Fruit fly (Drosophila melanogaster) whole organism, embryonic: ENCODE data around the gene mthl11.

Experiments used
- Bdp1 ChIP-seq: fragments of 200-800 bp; sonication (Bioruptor generic); optimal IDR thresholded peaks from 3 replicates; lab custom pipeline; 2016; ENCODE audit warnings: missing biosample characterization, missing genetic modification characterization
- Bgb ChIP-seq: fragments of 200-800 bp; sonication (Bioruptor generic); IDR thresholded peaks from 2 replicates; pipeline ENCODE4 v1.3.6; 2022; ENCODE audit warnings: missing biosample characterization, missing genetic modification characterization; ENCODE audit not compliant: partially characterized antibody
- CG10321 ChIP-seq: fragments of 200-800 bp; sonication (Bioruptor generic); IDR thresholded peaks from 2 replicates; pipeline ENCODE4 v1.3.6; 2022; ENCODE audit warnings: missing biosample characterization, missing genetic modification characterization
- CG10431 ChIP-seq: fragments of 200-800 bp; sonication (Bioruptor generic); optimal IDR thresholded peaks from 3 replicates; lab custom pipeline; 2018; ENCODE audit warnings: missing biosample characterization, mild to moderate bottlenecking, missing genetic modification characterization
- CG11085 ChIP-seq: fragments of 200-800 bp; sonication (Bioruptor generic); IDR thresholded peaks from 2 replicates; pipeline ENCODE4 v1.3.6; 2022; ENCODE audit warnings: missing biosample characterization, missing genetic modification characterization
- CG11398 ChIP-seq: fragments of 200-800 bp; sonication (Bioruptor generic); optimal IDR thresholded peaks from 2 replicates; lab custom pipeline; 2016; ENCODE audit warnings: missing biosample characterization, missing genetic modification characterization
- CG11696 ChIP-seq: fragments of 200-800 bp; sonication (Bioruptor generic); IDR thresholded peaks from 2 replicates; pipeline ENCODE4 v1.3.6; 2022; ENCODE audit warnings: missing biosample characterization, missing genetic modification characterization
- CG13775 ChIP-seq: fragments of 200-800 bp; sonication (Bioruptor generic); optimal IDR thresholded peaks from 3 replicates; lab custom pipeline; 2017; ENCODE audit warnings: missing biosample characterization, mild to moderate bottlenecking, missing genetic modification characterization
- CG14441 ChIP-seq: fragments of 200-800 bp; sonication (Bioruptor generic); IDR thresholded peaks from 2 replicates; pipeline ENCODE4 v1.3.6; 2022; ENCODE audit warnings: missing biosample characterization, missing genetic modification characterization
- CG15269 ChIP-seq: fragments of 200-800 bp; sonication (Bioruptor generic); optimal IDR thresholded peaks from 2 replicates; lab custom pipeline; 2018; ENCODE audit warnings: missing biosample characterization, mild to moderate bottlenecking, missing genetic modification characterization, moderate library complexity
- CG17328 ChIP-seq: fragments of 200-800 bp; sonication (Bioruptor generic); IDR thresholded peaks from 2 replicates; pipeline ENCODE4 v1.3.6; 2022; ENCODE audit warnings: missing biosample characterization, missing genetic modification characterization
- CG17612 ChIP-seq: fragments of 200-800 bp; sonication (Bioruptor generic); IDR thresholded peaks from 2 replicates; pipeline ENCODE4 v1.3.6; 2022; ENCODE audit warnings: missing biosample characterization, missing genetic modification characterization
- CG18262 ChIP-seq: fragments of 200-800 bp; optimal IDR thresholded peaks from 3 replicates; lab custom pipeline; 2019; ENCODE audit warnings: missing biosample characterization, mild to moderate bottlenecking, missing genetic modification characterization, moderate library complexity
- CG2875 ChIP-seq: fragments of 200-800 bp; sonication (Bioruptor generic); optimal IDR thresholded peaks from 2 replicates; lab custom pipeline; 2017; ENCODE audit warnings: missing biosample characterization, mild to moderate bottlenecking, missing genetic modification characterization, missing genetic modification reagents
- CG3065 ChIP-seq: fragments of 200-800 bp; sonication (Bioruptor generic); optimal IDR thresholded peaks from 2 replicates; lab custom pipeline; 2016; ENCODE audit warnings: missing biosample characterization, missing genetic modification characterization
- CG31365 ChIP-seq: fragments of 200-800 bp; sonication (Bioruptor generic); optimal IDR thresholded peaks from 2 replicates; lab custom pipeline; 2018; ENCODE audit warnings: missing biosample characterization, mild to moderate bottlenecking, missing genetic modification characterization
- CG34224 ChIP-seq: fragments of 200-800 bp; sonication (Bioruptor generic); IDR thresholded peaks from 3 replicates; pipeline ENCODE4 v1.3.6; 2022; ENCODE audit warnings: missing biosample characterization, missing genetic modification characterization; ENCODE audit not compliant: partially characterized antibody
- CG34422 ChIP-seq: fragments of 200-800 bp; sonication (Bioruptor generic); IDR thresholded peaks from 3 replicates; pipeline ENCODE4 v1.3.6; 2022; ENCODE audit warnings: missing biosample characterization, missing genetic modification characterization
- CG4617 ChIP-seq: fragments of 200-800 bp; sonication (Bioruptor generic); optimal IDR thresholded peaks from 3 replicates; lab custom pipeline; 2016; ENCODE audit warnings: missing biosample characterization, missing genetic modification characterization, borderline replicate concordance
- CG5180 ChIP-seq: fragments of 200-800 bp; sonication (Bioruptor generic); optimal IDR thresholded peaks from 3 replicates; lab custom pipeline; 2017; ENCODE audit warnings: missing biosample characterization, missing genetic modification characterization, mild to moderate bottlenecking, moderate library complexity, missing genetic modification reagents
- CG6272 ChIP-seq: fragments of 200-800 bp; sonication (Bioruptor generic); IDR thresholded peaks from 2 replicates; pipeline ENCODE4 v1.3.6; 2022; ENCODE audit warnings: missing biosample characterization, missing genetic modification characterization
- CG7372 ChIP-seq: fragments of 200-800 bp; sonication (Bioruptor generic); IDR thresholded peaks from 2 replicates; pipeline ENCODE4 v1.3.6; 2022; ENCODE audit warnings: missing biosample characterization, missing genetic modification characterization
- Doc3 ChIP-seq: fragments of 200-800 bp; sonication (Bioruptor generic); IDR thresholded peaks from 3 replicates; pipeline ENCODE4 v1.3.6; 2022; ENCODE audit warnings: missing biosample characterization, missing genetic modification characterization; ENCODE audit not compliant: partially characterized antibody
- Dref ChIP-seq: fragments of 200-800 bp; sonication (Bioruptor generic); IDR thresholded peaks from 2 replicates; pipeline ENCODE4 v1.3.6; 2022; ENCODE audit warnings: missing biosample characterization, missing genetic modification characterization
- Drgx ChIP-seq: fragments of 200-800 bp; sonication (Bioruptor generic); IDR thresholded peaks from 2 replicates; pipeline ENCODE4 v1.3.6; 2022; ENCODE audit warnings: missing biosample characterization, missing genetic modification characterization
- E2f1 ChIP-seq: fragments of 200-800 bp; sonication (Bioruptor generic); IDR thresholded peaks from 2 replicates; pipeline ENCODE4 v1.3.6; 2022; ENCODE audit warnings: missing biosample characterization, missing genetic modification characterization
- E2f2 ChIP-seq: fragments of 200-800 bp; sonication (Bioruptor generic); IDR thresholded peaks from 2 replicates; pipeline ENCODE4 v1.3.6; 2022; ENCODE audit warnings: missing biosample characterization, missing genetic modification characterization
- Ets97D ChIP-seq: fragments of 200-800 bp; sonication (Bioruptor generic); optimal IDR thresholded peaks from 3 replicates; lab custom pipeline; 2016; ENCODE audit warnings: missing biosample characterization, missing genetic modification characterization
- Fer3 ChIP-seq: fragments of 200-800 bp; sonication (Bioruptor generic); optimal IDR thresholded peaks from 2 replicates; lab custom pipeline; 2018; ENCODE audit warnings: missing biosample characterization, mild to moderate bottlenecking, missing genetic modification characterization, moderate library complexity
- Lim3 ChIP-seq: fragments of 200-800 bp; sonication (Bioruptor generic); IDR thresholded peaks from 2 replicates; pipeline ENCODE4 v1.3.6; 2022; ENCODE audit warnings: missing biosample characterization, missing genetic modification characterization
- Meics ChIP-seq: fragments of 200-800 bp; sonication (Bioruptor generic); optimal IDR thresholded peaks from 2 replicates; lab custom pipeline; 2017; ENCODE audit warnings: missing biosample characterization, mild to moderate bottlenecking, missing genetic modification characterization
- Ravus ChIP-seq: fragments of 200-800 bp; sonication (Bioruptor generic); IDR thresholded peaks from 2 replicates; pipeline ENCODE4 v1.3.6; 2022; ENCODE audit warnings: missing biosample characterization, missing genetic modification characterization
- Rx ChIP-seq: fragments of 200-800 bp; sonication (Bioruptor generic); IDR thresholded peaks from 2 replicates; pipeline ENCODE4 v1.3.6; 2022; ENCODE audit warnings: missing biosample characterization, missing genetic modification characterization
- Six4 ChIP-seq: fragments of 200-800 bp; sonication (Bioruptor generic); optimal IDR thresholded peaks from 2 replicates; lab custom pipeline; 2016; ENCODE audit warnings: missing biosample characterization, missing genetic modification characterization
- Sry-δ ChIP-seq: fragments of 200-800 bp; sonication (Bioruptor generic); optimal IDR thresholded peaks from 2 replicates; lab custom pipeline; 2016; ENCODE audit warnings: missing biosample characterization, missing genetic modification characterization
- ato ChIP-seq: fragments of 200-800 bp; sonication (Bioruptor generic); IDR thresholded peaks from 2 replicates; pipeline ENCODE4 v1.3.6; 2022; ENCODE audit warnings: missing biosample characterization, missing genetic modification characterization; ENCODE audit not compliant: partially characterized antibody
- br ChIP-seq: fragments of >200 bp; optimal IDR thresholded peaks from 2 replicates; lab custom pipeline; 2017
- croc ChIP-seq: fragments of 200-800 bp; sonication (Bioruptor generic); conservative IDR thresholded peaks from 3 replicates; pipeline ENCODE4 v1.3.6; 2022; ENCODE audit warnings: missing biosample characterization, missing genetic modification characterization
- danr ChIP-seq: fragments of 200-800 bp; sonication (Bioruptor generic); IDR thresholded peaks from 2 replicates; pipeline ENCODE4 v1.3.6; 2022; ENCODE audit warnings: missing biosample characterization, missing genetic modification characterization
- eyg ChIP-seq: fragments of 200-800 bp; sonication (Bioruptor generic); optimal IDR thresholded peaks from 3 replicates; lab custom pipeline; 2016; ENCODE audit warnings: missing biosample characterization, missing genetic modification characterization
- fd96Cb ChIP-seq: fragments of 200-800 bp; sonication (Bioruptor generic); optimal IDR thresholded peaks from 2 replicates; lab custom pipeline; 2018; ENCODE audit warnings: missing biosample characterization, mild to moderate bottlenecking, missing genetic modification characterization, moderate library complexity
- kah ChIP-seq: fragments of 200-800 bp; sonication (Bioruptor generic); optimal IDR thresholded peaks from 2 replicates; lab custom pipeline; 2018; ENCODE audit warnings: missing biosample characterization, mild to moderate bottlenecking, missing genetic modification characterization
- klu ChIP-seq: fragments of 200-800 bp; sonication (Bioruptor generic); IDR thresholded peaks from 2 replicates; pipeline ENCODE4 v1.3.6; 2022; ENCODE audit warnings: missing biosample characterization, missing genetic modification characterization
- mld ChIP-seq: fragments of 200-800 bp; sonication (Bioruptor generic); IDR thresholded peaks from 3 replicates; pipeline ENCODE4 v1.3.6; 2022; ENCODE audit warnings: missing biosample characterization, missing genetic modification characterization; ENCODE audit not compliant: partially characterized antibody
- otp ChIP-seq: fragments of 200-800 bp; sonication (Bioruptor generic); IDR thresholded peaks from 3 replicates; pipeline ENCODE4, ENCODE4 v1.3.6; 2022; ENCODE audit warnings: missing biosample characterization, missing genetic modification characterization
- peb ChIP-seq: fragments of 200-800 bp; sonication (Bioruptor generic); IDR thresholded peaks from 2 replicates; pipeline ENCODE4 v1.3.6; 2022; ENCODE audit warnings: missing biosample characterization, missing genetic modification characterization
- psq ChIP-seq: fragments of 200-800 bp; sonication (Bioruptor generic); optimal IDR thresholded peaks from 2 replicates; lab custom pipeline; 2017; ENCODE audit warnings: missing biosample characterization, missing genetic modification characterization
- run ChIP-seq: fragments of 200-800 bp; sonication (Bioruptor generic); optimal IDR thresholded peaks from 3 replicates; lab custom pipeline; 2018; ENCODE audit warnings: missing biosample characterization, mild to moderate bottlenecking, missing genetic modification characterization
- sc ChIP-seq, 3 experiments: fragments of >200 bp in 2 of 3; fragments of 200-800 bp in 1 of 3; sonication (Bioruptor generic) in 1 of 3; optimal IDR thresholded peaks; 2 replicates in 2 of 3; 3 replicates in 1 of 3; lab custom pipeline; 2017; ENCODE audit warnings: mild to moderate bottlenecking in 1 of 3, missing biosample characterization in 1 of 3, missing genetic modification characterization in 1 of 3, missing genetic modification reagents in 1 of 3
- seq ChIP-seq: fragments of 200-800 bp; sonication (Bioruptor generic); IDR thresholded peaks from 2 replicates; pipeline ENCODE4 v1.3.6; 2022; ENCODE audit warnings: missing biosample characterization, missing genetic modification characterization
- tin ChIP-seq: fragments of 200-800 bp; sonication (Bioruptor generic); optimal IDR thresholded peaks from 3 replicates; lab custom pipeline; 2016; ENCODE audit warnings: missing biosample characterization, missing genetic modification characterization
- zfh2 ChIP-seq: fragments of 200-800 bp; sonication (Bioruptor generic); optimal IDR thresholded peaks from 2 replicates; lab custom pipeline; 2016; ENCODE audit warnings: missing biosample characterization, missing genetic modification characterization

mthl11 gene

DNA sequence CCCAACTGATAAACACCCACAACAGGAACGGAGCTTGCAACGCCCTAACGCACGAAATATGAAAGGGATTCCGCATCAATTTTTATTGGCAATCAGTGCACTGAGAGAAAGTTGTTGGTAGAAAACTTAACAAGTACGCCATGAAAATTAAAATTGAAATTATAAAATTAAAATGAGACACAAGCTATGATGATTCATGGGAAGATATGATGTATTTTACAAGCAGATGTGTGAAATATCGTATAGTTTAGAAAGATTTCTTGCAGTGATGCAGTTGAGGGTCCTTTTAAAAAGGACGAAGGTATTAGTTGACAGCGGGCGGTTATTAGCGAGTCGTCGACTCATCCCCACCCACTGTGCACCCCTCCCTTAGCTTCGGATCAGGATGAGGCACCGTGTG is 30.3 kb upstream of the mthl11 start (continued):
- TF ChIP-seq Dref (GFP tag; lab: Robert Waterston, UW) = no peak
- no peak for TF ChIP-seq psq (GFP tag; lab: Kevin White, UChicago)
- no peak for TF ChIP-seq kah (GFP tag; lab: Kevin White, UChicago)
- TF ChIP-seq sc (optimal IDR thresholded peaks at IDR 0.05; lab: Kevin White, UChicago) = no peak
- TF ChIP-seq sc (GFP tag; optimal IDR thresholded peaks at IDR 0.05; lab: Kevin White, UChicago) = no peak
- no peak for TF ChIP-seq CG15269 (tag; lab: Kevin White, UChicago)
- TF ChIP-seq CG4617 (GFP tag; lab: Kevin White, UChicago) = no peak
- 0 out of 2 replicates have a peak, but pooled peaks have one; percentile 22 for TF ChIP-seq CG17328 (GFP tag; lab: Robert Waterston, UW)
- TF ChIP-seq CG13775 = no peak
- no peak for TF ChIP-seq mld (GFP tag; lab: Robert Waterston, UW)
- no peak for TF ChIP-seq CG11696 (GFP tag; lab: Robert Waterston, UW)
- TF ChIP-seq croc = no peak; the same call in 2 of the 3 replicates
- TF ChIP-seq run (tag; lab: Kevin White, UChicago) = no peak
- no peak for TF ChIP-seq Six4 (GFP tag; lab: Kevin White, UChicago)
- TF ChIP-seq Meics (GFP tag; lab: Kevin White, UChicago) = no peak
- no peak for TF ChIP-seq CG31365 (tag; lab: Kevin White, UChicago)
- TF ChIP-seq eyg (GFP tag; lab: Kevin White, UChicago) = no peak
- TF ChIP-seq peb (GFP tag; lab: Robert Waterston, UW) = no peak
- peak; percentile 42 for TF ChIP-seq tin (GFP tag; lab: Kevin White, UChicago)
- TF ChIP-seq br (lab: Kevin White, UChicago) = no peak
- TF ChIP-seq otp = 0 out of 3 replicates have a peak, but pooled peaks have one; percentile 15
- no peak for TF ChIP-seq danr (GFP tag; lab: Robert Waterston, UW)
- TF ChIP-seq E2f2 = no peak
- no peak for TF ChIP-seq CG34224 (GFP tag; lab: Robert Waterston, UW)
- TF ChIP-seq E2f1 = peak; percentile 35; the same call in 1 of the 2 replicates
- TF ChIP-seq Rx (GFP tag; lab: Robert Waterston, UW) = no peak
- TF ChIP-seq CG34422 (GFP tag; lab: Robert Waterston, UW) = peak; percentile 33; the same call in 1 of the 3 replicates
- no peak for TF ChIP-seq CG2875 (GFP tag; lab: Kevin White, UChicago)
- TF ChIP-seq CG11085 (GFP tag; lab: Robert Waterston, UW) = no peak
- no peak for TF ChIP-seq CG10431 (GFP tag; lab: Kevin White, UChicago)
- no peak for TF ChIP-seq Lim3 (GFP tag; lab: Robert Waterston, UW)
- no peak for TF ChIP-seq Sry-δ (GFP tag; lab: Kevin White, UChicago)
- TF ChIP-seq seq = no peak
- TF ChIP-seq fd96Cb (tag; lab: Kevin White, UChicago) = peak; percentile 29
- no peak for TF ChIP-seq CG14441 (GFP tag; lab: Robert Waterston, UW)
- no peak for TF ChIP-seq Bdp1 (GFP tag; lab: Kevin White, UChicago)
- no peak for TF ChIP-seq CG10321
- TF ChIP-seq CG7372 = no peak
- no peak for TF ChIP-seq CG5180
- no peak for TF ChIP-seq CG6272 (GFP tag; lab: Robert Waterston, UW)
- no peak for TF ChIP-seq Fer3
- TF ChIP-seq Ravus = no peak
- TF ChIP-seq CG11398 = no peak
- no peak for TF ChIP-seq CG17612 (GFP tag; lab: Robert Waterston, UW)
- no peak for TF ChIP-seq Bgb (GFP tag; lab: Robert Waterston, UW)
- no peak for TF ChIP-seq klu (GFP tag; lab: Robert Waterston, UW)
- no peak for TF ChIP-seq Doc3 (GFP tag; lab: Robert Waterston, UW)
- no peak for TF ChIP-seq Drgx (GFP tag; lab: Robert Waterston, UW)
- no peak for TF ChIP-seq Ets97D
- TF ChIP-seq zfh2 = no peak
- no peak for TF ChIP-seq ato (GFP tag; lab: Robert Waterston, UW)
- TF ChIP-seq CG3065 (GFP tag; lab: Kevin White, UChicago) = no peak
- TF ChIP-seq CG18262 (tag; lab: Kevin White, UChicago) = peak; percentile 61
